Fruit fly (Drosophila melanogaster) whole organism, adult: Measurements from ENCODE around the gene Fntb.
A peak's percentile ranks its signal among the peaks of the same experiment; 100 is the strongest.

Source experiments
- CG11617 ChIP-seq: fragments of 200-800 bp; sonication (Bioruptor generic); optimal IDR thresholded peaks from 2 replicates; lab custom pipeline; 2017; ENCODE audit warnings: mild to moderate bottlenecking, missing biosample characterization, missing genetic modification reagents, missing genetic modification characterization
- CG12768 ChIP-seq: fragments of 200-800 bp; sonication (Bioruptor generic); optimal IDR thresholded peaks from 2 replicates; lab custom pipeline; 2017; ENCODE audit warnings: missing biosample characterization, missing genetic modification characterization, mild to moderate bottlenecking, moderate library complexity, missing genetic modification reagents
- CG14711 ChIP-seq: fragments of 200-800 bp; sonication (Bioruptor generic); optimal IDR thresholded peaks from 2 replicates; lab custom pipeline; 2018; ENCODE audit warnings: missing biosample characterization, mild to moderate bottlenecking, missing genetic modification characterization, moderate library complexity
- CG1620 ChIP-seq: fragments of 200-800 bp; sonication (Bioruptor generic); optimal IDR thresholded peaks from 2 replicates; lab custom pipeline; 2016; ENCODE audit warnings: missing biosample characterization, missing genetic modification characterization
- CG33017 ChIP-seq: fragments of 200-800 bp; sonication (Bioruptor generic); optimal IDR thresholded peaks from 2 replicates; lab custom pipeline; 2018; ENCODE audit warnings: missing biosample characterization, mild to moderate bottlenecking, missing genetic modification characterization, moderate library complexity
- CG5204 ChIP-seq: fragments of 200-800 bp; sonication (Bioruptor generic); optimal IDR thresholded peaks from 2 replicates; lab custom pipeline; 2016; ENCODE audit warnings: missing biosample characterization, missing genetic modification characterization
- CG7045 ChIP-seq: fragments of 200-800 bp; sonication (Bioruptor generic); optimal IDR thresholded peaks from 2 replicates; lab custom pipeline; 2017; ENCODE audit warnings: missing biosample characterization, mild to moderate bottlenecking, missing genetic modification characterization
- CG7101 ChIP-seq: fragments of 200-800 bp; sonication (Bioruptor generic); optimal IDR thresholded peaks from 2 replicates; lab custom pipeline; 2018; ENCODE audit warnings: missing biosample characterization, mild to moderate bottlenecking, missing genetic modification characterization, moderate library complexity
- Clk ChIP-seq: fragments of 200-800 bp; sonication (Bioruptor generic); optimal IDR thresholded peaks from 2 replicates; lab custom pipeline; 2017; ENCODE audit warnings: missing biosample characterization, missing genetic modification characterization
- Crg-1 ChIP-seq: fragments of 200-800 bp; sonication (Bioruptor generic); optimal IDR thresholded peaks from 2 replicates; lab custom pipeline; 2016; ENCODE audit warnings: missing biosample characterization, missing genetic modification characterization
- Hr96 ChIP-seq: fragments of 200-800 bp; sonication (Bioruptor generic); optimal IDR thresholded peaks from 2 replicates; lab custom pipeline; 2016; ENCODE audit warnings: missing biosample characterization, missing genetic modification characterization
- Mnt ChIP-seq: fragments of 200-800 bp; sonication (Bioruptor generic); optimal IDR thresholded peaks from 2 replicates; lab custom pipeline; 2016; ENCODE audit warnings: missing biosample characterization, mild to moderate bottlenecking, missing genetic modification characterization
- bab1 ChIP-seq: fragments of 200-800 bp; sonication (Bioruptor generic); optimal IDR thresholded peaks from 3 replicates; lab custom pipeline; 2019; ENCODE audit warnings: missing biosample characterization, mild to moderate bottlenecking, missing genetic modification characterization, moderate library complexity
- cic ChIP-seq: fragments of 200-800 bp; sonication (Bioruptor generic); optimal IDR thresholded peaks from 2 replicates; lab custom pipeline; 2017; ENCODE audit warnings: missing biosample characterization, mild to moderate bottlenecking, missing genetic modification characterization, moderate library complexity
- cnc ChIP-seq, 2 experiments: fragments of >200 bp; optimal IDR thresholded peaks; 2 replicates each; lab custom pipeline; 2017
- kay ChIP-seq: fragments of 200-800 bp; sonication (Bioruptor generic); peaks from one replicate; lab custom pipeline; 2016; ENCODE audit warnings: missing biosample characterization, missing genetic modification characterization, borderline replicate concordance
- ovo ChIP-seq: fragments of 200-800 bp; sonication (Bioruptor generic); optimal IDR thresholded peaks from 2 replicates; lab custom pipeline; 2016; ENCODE audit warnings: missing biosample characterization, missing genetic modification characterization
- pad ChIP-seq: fragments of 200-800 bp; sonication (Bioruptor generic); optimal IDR thresholded peaks from 3 replicates; lab custom pipeline; 2017; ENCODE audit warnings: missing biosample characterization, missing genetic modification characterization, mild to moderate bottlenecking, moderate library complexity, missing genetic modification reagents
- tj ChIP-seq: fragments of 200-800 bp; sonication (Bioruptor generic); optimal IDR thresholded peaks from 3 replicates; lab custom pipeline; 2017; ENCODE audit warnings: missing biosample characterization, mild to moderate bottlenecking, missing genetic modification characterization, moderate library complexity
- toe ChIP-seq: fragments of 200-800 bp; sonication (Bioruptor generic); optimal IDR thresholded peaks from 2 replicates; lab custom pipeline; 2016; ENCODE audit warnings: missing biosample characterization, missing genetic modification characterization

Fntb gene

DNA sequence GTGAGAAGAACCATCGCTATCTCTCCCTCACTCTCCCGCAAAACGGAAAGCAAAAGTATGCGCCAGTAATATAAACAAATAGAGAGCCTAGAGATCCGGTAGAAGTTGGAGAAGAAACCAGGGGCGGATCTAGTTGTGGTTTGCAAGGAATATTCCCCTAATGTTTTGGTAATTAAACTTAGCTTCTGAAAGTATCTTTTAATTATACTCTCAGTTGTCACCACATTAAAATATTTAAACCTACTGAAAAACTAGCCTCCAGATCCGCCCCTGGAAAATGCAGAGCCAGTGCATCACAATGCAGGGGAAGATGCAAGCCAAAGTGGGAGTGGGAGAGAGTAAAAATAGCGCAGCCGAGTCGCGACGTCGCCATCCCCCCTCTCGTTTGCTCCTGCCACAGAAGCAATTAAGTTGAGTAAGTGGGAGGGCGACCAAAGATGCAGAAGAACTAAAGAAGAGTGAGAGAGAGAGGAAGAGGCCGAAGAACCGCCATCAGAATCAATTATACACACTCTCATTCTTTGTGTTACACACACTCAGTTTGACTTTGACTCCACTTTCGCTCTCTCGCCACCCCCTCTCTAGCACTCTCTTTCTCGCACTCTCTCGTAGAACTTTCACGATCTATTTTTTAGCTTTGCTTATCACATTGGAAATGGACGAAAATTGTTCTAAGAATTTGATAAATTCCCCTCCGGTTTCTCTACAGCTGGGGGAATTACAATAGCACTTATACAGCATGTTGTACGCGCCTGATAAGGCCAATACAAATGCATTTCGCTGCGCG lies 16.6 kb downstream of the Fntb start:
- TF ChIP-seq Crg-1 (peak; percentile 86), CG7045 (GFP tag; lab: Kevin White, UChicago) (peak; percentile 92), pad (GFP tag; lab: Kevin White, UChicago) (peak; percentile 98), tj (GFP tag; lab: Kevin White, UChicago) (no peak), CG14711 (tag; lab: Kevin White, UChicago) (peak; percentile 93), cnc (optimal IDR thresholded peaks at IDR 0.05; lab: Kevin White, UChicago) (no peak), Clk (GFP tag; lab: Kevin White, UChicago) (peak; percentile 91), bab1 (peak; percentile 94), cic (GFP tag; lab: Kevin White, UChicago) (peak; percentile 66), Mnt (GFP tag; lab: Kevin White, UChicago) (peak; percentile 74), CG12768 (peak; percentile 90), toe (GFP tag; lab: Kevin White, UChicago) (peak; percentile 90), Hr96 (GFP tag; lab: Kevin White, UChicago) (peak; percentile 88), kay (GFP tag; lab: Kevin White, UChicago) (peak; percentile 95), CG7101 (tag; lab: Kevin White, UChicago) (peak; percentile 97), CG1620 (GFP tag; lab: Kevin White, UChicago) (peak; percentile 92), CG33017 (tag; lab: Kevin White, UChicago) (peak; percentile 96), ovo (GFP tag; lab: Kevin White, UChicago) (peak; percentile 41), CG5204 (GFP tag; lab: Kevin White, UChicago) (peak; percentile 92), CG11617 (peak; percentile 83)

DNA sequence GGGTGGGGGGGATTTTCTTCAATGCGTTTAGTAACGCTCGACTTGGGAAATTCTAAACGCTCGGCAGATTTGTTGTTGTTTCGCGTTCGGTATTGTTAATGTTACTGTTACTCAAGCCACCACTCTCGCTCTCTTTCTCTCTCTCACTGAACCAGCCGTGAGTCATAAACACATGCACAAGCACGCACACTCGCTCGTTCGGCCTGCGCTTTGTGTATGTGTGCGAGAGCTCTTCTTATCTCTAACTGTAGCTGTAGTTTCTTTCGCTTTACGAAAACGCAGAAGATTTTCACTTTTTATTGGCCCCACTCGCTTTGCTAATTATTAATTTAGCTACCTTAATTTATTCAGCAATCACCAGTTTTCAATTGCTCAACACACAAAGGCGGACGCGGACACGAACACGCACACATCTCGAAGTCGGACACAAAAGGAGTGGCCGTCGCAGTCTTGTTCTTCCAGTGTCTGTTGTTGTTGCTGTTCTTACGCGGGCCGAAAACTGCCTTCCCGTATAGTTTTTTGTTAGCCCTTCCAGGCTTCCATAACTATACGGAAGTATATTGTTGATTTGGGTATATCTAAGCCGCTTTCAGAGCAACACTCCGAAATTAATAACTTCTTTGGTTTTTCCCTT lies 20.3 kb downstream of the Fntb start:
- TF ChIP-seq kay (GFP tag; lab: Kevin White, UChicago) (peak; percentile 99), cic (GFP tag; lab: Kevin White, UChicago) (peak; percentile 41), bab1 (no peak), Crg-1 (no peak), CG1620 (GFP tag; lab: Kevin White, UChicago) (no peak), ovo (GFP tag; lab: Kevin White, UChicago) (peak; percentile 47), Mnt (GFP tag; lab: Kevin White, UChicago) (peak; percentile 32), CG12768 (peak; percentile 4), pad (GFP tag; lab: Kevin White, UChicago) (peak; percentile 52), CG11617 (no peak)

DNA sequence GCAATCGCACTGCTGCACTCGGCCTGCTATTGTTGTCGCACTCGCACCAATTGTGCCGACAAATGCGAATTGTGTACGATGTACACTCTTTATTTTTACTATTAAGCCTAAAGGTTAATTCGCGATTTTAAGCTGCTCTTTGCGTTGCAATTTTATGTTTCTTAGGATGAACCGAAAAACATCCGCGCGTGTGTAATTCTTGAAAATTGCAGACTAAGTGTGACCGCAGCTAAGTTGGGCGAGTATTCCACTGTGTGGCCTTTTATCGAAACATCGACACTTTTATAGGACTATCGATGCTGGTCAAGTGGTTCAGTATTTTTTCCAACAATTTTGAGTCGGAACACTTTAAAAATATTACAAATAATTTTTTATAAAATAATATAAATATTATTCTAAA lies 20.8 kb downstream of the Fntb start, which contains the start of gene Pak3:
TSS of gene Pak3 (minus strand) at position 225 of the 400 bp plus-strand sequence.
- peak; percentile 9 for TF ChIP-seq CG33017 (tag; lab: Kevin White, UChicago)
- no peak for TF ChIP-seq Hr96 (GFP tag; lab: Kevin White, UChicago)
- TF ChIP-seq CG1620 (GFP tag; lab: Kevin White, UChicago), result peak; percentile 9
- no peak for TF ChIP-seq toe (GFP tag; lab: Kevin White, UChicago)
- peak; percentile 18 for TF ChIP-seq CG14711 (tag; lab: Kevin White, UChicago)
- peak; percentile 22 for TF ChIP-seq CG7101 (tag; lab: Kevin White, UChicago)
- TF ChIP-seq bab1, result peak; percentile 66
- TF ChIP-seq kay (GFP tag; lab: Kevin White, UChicago), result peak; percentile 44

DNA sequence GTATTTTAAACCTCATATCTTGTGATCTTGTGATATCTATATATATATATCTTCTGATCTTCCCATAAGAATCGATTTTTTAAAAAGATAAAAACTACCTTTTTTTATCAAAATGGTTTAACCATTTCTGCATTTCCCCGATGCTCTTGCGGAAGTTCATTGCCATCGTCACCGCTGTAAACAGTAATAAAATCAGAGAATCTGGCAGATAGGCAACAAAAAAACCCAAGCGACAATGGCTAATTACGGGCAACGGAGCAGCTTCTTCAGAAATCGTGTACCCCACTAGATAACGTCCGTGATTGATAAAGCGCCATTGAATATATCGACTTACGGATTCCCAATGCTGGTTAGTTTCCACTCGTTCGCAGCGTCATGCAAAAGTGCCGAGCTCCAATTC lies 21.4 kb downstream of the Fntb start, which contains the start of gene CG10405:
TSS of gene CG10405 (plus strand) at position 301 of the 400 bp plus-strand sequence.
- TF ChIP-seq cnc (optimal IDR thresholded peaks at IDR 0.05; lab: Kevin White, UChicago) (no peak), CG12768 (no peak), CG14711 (tag; lab: Kevin White, UChicago) (no peak), pad (GFP tag; lab: Kevin White, UChicago) (no peak), Clk (GFP tag; lab: Kevin White, UChicago) (no peak), Crg-1 (no peak), CG1620 (GFP tag; lab: Kevin White, UChicago) (no peak), ovo (GFP tag; lab: Kevin White, UChicago) (no peak), CG5204 (GFP tag; lab: Kevin White, UChicago) (no peak), CG11617 (no peak), cic (GFP tag; lab: Kevin White, UChicago) (no peak), CG33017 (tag; lab: Kevin White, UChicago) (no peak), bab1 (no peak), toe (GFP tag; lab: Kevin White, UChicago) (no peak), kay (GFP tag; lab: Kevin White, UChicago) (no peak), Mnt (GFP tag; lab: Kevin White, UChicago) (no peak), CG7101 (tag; lab: Kevin White, UChicago) (no peak), CG7045 (GFP tag; lab: Kevin White, UChicago) (no peak)

DNA sequence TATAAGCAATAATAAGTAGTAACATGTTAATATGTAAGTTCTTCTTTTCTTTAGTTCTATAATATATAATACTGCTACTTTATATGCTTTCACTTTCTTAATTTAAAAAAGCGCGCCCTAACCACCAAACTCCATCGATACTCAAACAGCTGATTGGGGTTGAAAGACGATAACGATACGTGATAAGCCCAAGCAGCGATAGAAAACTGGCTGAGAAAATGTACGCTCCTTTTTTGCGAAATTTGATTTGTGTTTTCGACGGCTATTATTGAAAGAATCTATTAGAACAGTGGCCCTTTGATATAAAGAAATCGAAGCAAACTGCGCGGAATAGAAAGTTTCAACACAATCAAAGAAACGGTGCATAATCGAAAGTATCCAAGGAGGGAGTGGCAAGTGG lies 23.1 kb downstream of the Fntb start, which contains the start of gene CG14883:
TSS of gene CG14883 (plus strand) at position 178 of the 400 bp plus-strand sequence.
- TF ChIP-seq Mnt (GFP tag; lab: Kevin White, UChicago) (no peak), kay (GFP tag; lab: Kevin White, UChicago) (peak; percentile 42)
